Fruit fly (Drosophila melanogaster) whole organism, pupa: Measurements from ENCODE around the gene CG14260.

Source experiments
- CG10348 ChIP-seq: fragments of 200-800 bp; sonication (Bioruptor generic); IDR thresholded peaks from 2 replicates; pipeline ENCODE4 v1.3.6; 2022; ENCODE audit warnings: missing biosample characterization, missing genetic modification characterization
- CG12605 ChIP-seq: fragments of 200-800 bp; sonication (Bioruptor generic); IDR thresholded peaks from 2 replicates; pipeline ENCODE4 v1.3.6; 2022; ENCODE audit warnings: missing biosample characterization, missing genetic modification characterization
- CG13204 ChIP-seq: fragments of 200-800 bp; sonication (Bioruptor generic); optimal IDR thresholded peaks from 2 replicates; lab custom pipeline; 2018; ENCODE audit warnings: missing biosample characterization, mild to moderate bottlenecking, missing genetic modification characterization, moderate library complexity
- CG14655 ChIP-seq: fragments of 200-800 bp; sonication (Bioruptor generic); optimal IDR thresholded peaks from 3 replicates; lab custom pipeline; 2017; ENCODE audit warnings: mild to moderate bottlenecking, missing biosample characterization, missing genetic modification reagents, missing genetic modification characterization
- CG15710 ChIP-seq: fragments of 200-800 bp; sonication (Bioruptor generic); optimal IDR thresholded peaks from 2 replicates; lab custom pipeline; 2018; ENCODE audit warnings: missing biosample characterization, mild to moderate bottlenecking, missing genetic modification characterization, moderate library complexity
- CG17806 ChIP-seq: fragments of 200-800 bp; sonication (Bioruptor generic); optimal IDR thresholded peaks from 2 replicates; lab custom pipeline; 2018; ENCODE audit warnings: missing biosample characterization, mild to moderate bottlenecking, missing genetic modification characterization, moderate library complexity
- CG32121 ChIP-seq: fragments of 200-800 bp; sonication (Bioruptor generic); IDR thresholded peaks from 2 replicates; pipeline ENCODE4 v1.3.6; 2022; ENCODE audit warnings: missing biosample characterization, missing genetic modification characterization
- CG34367 ChIP-seq: fragments of 200-800 bp; sonication (Bioruptor generic); optimal IDR thresholded peaks from 2 replicates; lab custom pipeline; 2018; ENCODE audit warnings: missing biosample characterization, mild to moderate bottlenecking, missing genetic modification characterization
- CG4496 ChIP-seq: fragments of 200-800 bp; sonication (Bioruptor generic); IDR thresholded peaks from 3 replicates; pipeline ENCODE4 v1.3.6; 2022; ENCODE audit warnings: missing biosample characterization, missing genetic modification characterization
- CG8159 ChIP-seq: fragments of 200-800 bp; sonication (Bioruptor generic); optimal IDR thresholded peaks from 3 replicates; lab custom pipeline; 2018; ENCODE audit warnings: missing biosample characterization, mild to moderate bottlenecking, missing genetic modification characterization, moderate library complexity
- CG8301 ChIP-seq: fragments of 200-800 bp; sonication (Bioruptor generic); optimal IDR thresholded peaks from 2 replicates; lab custom pipeline; 2018; ENCODE audit warnings: missing biosample characterization, mild to moderate bottlenecking, missing genetic modification characterization
- CG9948 ChIP-seq: fragments of 200-800 bp; sonication (Bioruptor generic); optimal IDR thresholded peaks from 2 replicates; lab custom pipeline; 2018; ENCODE audit warnings: missing biosample characterization, mild to moderate bottlenecking, missing genetic modification characterization, moderate library complexity
- D1 ChIP-seq: fragments of 200-800 bp; sonication (Bioruptor generic); optimal IDR thresholded peaks from 2 replicates; lab custom pipeline; 2018; ENCODE audit warnings: missing biosample characterization, mild to moderate bottlenecking, missing genetic modification characterization, moderate library complexity
- EcR ChIP-seq: fragments of 200-800 bp; sonication (Bioruptor generic); optimal IDR thresholded peaks from 3 replicates; lab custom pipeline; 2019; ENCODE audit warnings: missing biosample characterization, missing genetic modification characterization, mild to moderate bottlenecking, moderate library complexity, missing genetic modification reagents
- Ets98B ChIP-seq: fragments of 200-800 bp; sonication (Bioruptor generic); IDR thresholded peaks from 2 replicates; pipeline ENCODE4 v1.3.6; 2022; ENCODE audit warnings: missing biosample characterization, missing genetic modification characterization
- Pif1A ChIP-seq: fragments of 200-800 bp; sonication (Bioruptor generic); optimal IDR thresholded peaks from 3 replicates; lab custom pipeline; 2016; ENCODE audit warnings: missing biosample characterization, missing genetic modification characterization
- Pif1B ChIP-seq: fragments of 200-800 bp; sonication (Bioruptor generic); optimal IDR thresholded peaks from 3 replicates; lab custom pipeline; 2016; ENCODE audit warnings: missing biosample characterization, missing genetic modification characterization
- Snoo ChIP-seq: fragments of 200-800 bp; sonication (Bioruptor generic); optimal IDR thresholded peaks from 3 replicates; lab custom pipeline; 2017; ENCODE audit warnings: missing biosample characterization, mild to moderate bottlenecking, missing genetic modification characterization, inconsistent platforms
- fd96Ca ChIP-seq: fragments of 200-800 bp; sonication (Bioruptor generic); IDR thresholded peaks from 3 replicates; pipeline ENCODE4 v1.3.6; 2022; ENCODE audit warnings: missing biosample characterization, missing genetic modification characterization
- gl ChIP-seq: fragments of 200-800 bp; sonication (Bioruptor generic); optimal IDR thresholded peaks from 2 replicates; lab custom pipeline; 2018; ENCODE audit warnings: missing biosample characterization, mild to moderate bottlenecking, missing genetic modification characterization
- rn ChIP-seq: fragments of 200-800 bp; sonication (Bioruptor generic); IDR thresholded peaks from 2 replicates; pipeline ENCODE4 v1.3.6; 2022; ENCODE audit warnings: missing biosample characterization, missing genetic modification characterization

CG14260 gene

dm6 chr3R:27222013-27222673, 43.1 kb upstream of the CG14260 start:
- TF ChIP-seq rn (GFP tag; lab: Robert Waterston, UW) (no peak), CG13204 (no peak), CG9948 (peak; percentile 37), Ets98B (GFP tag; lab: Robert Waterston, UW) (no peak), CG4496 (GFP tag; lab: Robert Waterston, UW) (no peak), CG14655 (GFP tag; lab: Kevin White, UChicago) (no peak), EcR (peak; percentile 52), CG15710 (peak; percentile 72), D1 (tag; lab: Kevin White, UChicago) (no peak), gl (tag; lab: Kevin White, UChicago) (peak; percentile 28), CG34367 (peak; percentile 48), CG32121 (GFP tag; lab: Robert Waterston, UW) (no peak), CG8301 (tag; lab: Kevin White, UChicago) (no peak), fd96Ca (GFP tag; lab: Robert Waterston, UW) (no peak), CG10348 (GFP tag; lab: Robert Waterston, UW) (no peak), CG8159 (tag; lab: Kevin White, UChicago) (peak; percentile 71), Pif1A (GFP tag; lab: Kevin White, UChicago) (peak; percentile 39), Snoo (tag; lab: Kevin White, UChicago) (peak; percentile 20), CG12605 (GFP tag; lab: Robert Waterston, UW) (no peak), CG17806 (peak; percentile 59), Pif1B (GFP tag; lab: Kevin White, UChicago) (no peak)
- TF ChIP-seq, all 21 proteins: peak for 9

dm6 chr3R:27223012-27223411, 42.2 kb upstream of the CG14260 start:
- no peak; the same call in 1 of the 2 replicates for TF ChIP-seq Ets98B (GFP tag; lab: Robert Waterston, UW)
- TF ChIP-seq CG32121 (GFP tag; lab: Robert Waterston, UW), result no peak
- TF ChIP-seq CG15710, result no peak
- no peak for TF ChIP-seq CG4496 (GFP tag; lab: Robert Waterston, UW)
- TF ChIP-seq Snoo (tag; lab: Kevin White, UChicago), result no peak
- TF ChIP-seq CG10348 (GFP tag; lab: Robert Waterston, UW), result no peak

- TF ChIP-seq CG8159 (tag; lab: Kevin White, UChicago) (peak; percentile 75), Ets98B (GFP tag; lab: Robert Waterston, UW) (peak; percentile 72), D1 (tag; lab: Kevin White, UChicago) (no peak), CG14655 (GFP tag; lab: Kevin White, UChicago) (peak; percentile 78), CG12605 (GFP tag; lab: Robert Waterston, UW) (peak; percentile 49), rn (GFP tag; lab: Robert Waterston, UW) (peak; percentile 34; the same call in 1 of the 2 replicates), Snoo (tag; lab: Kevin White, UChicago) (peak; percentile 52), CG10348 (GFP tag; lab: Robert Waterston, UW) (no peak), CG9948 (peak; percentile 60), fd96Ca (GFP tag; lab: Robert Waterston, UW) (peak; percentile 73), CG17806 (peak; percentile 71), gl (tag; lab: Kevin White, UChicago) (peak; percentile 30), CG4496 (GFP tag; lab: Robert Waterston, UW) (peak; percentile 63; the same call in 2 of the 3 replicates), Pif1B (GFP tag; lab: Kevin White, UChicago) (peak; percentile 65), CG8301 (tag; lab: Kevin White, UChicago) (peak; percentile 70), CG13204 (no peak), CG34367 (peak; percentile 60), Pif1A (GFP tag; lab: Kevin White, UChicago) (peak; percentile 66), CG32121 (GFP tag; lab: Robert Waterston, UW) (peak; percentile 51; the same call in 1 of the 2 replicates), EcR (no peak), CG15710 (peak; percentile 69)
Observed at dm6 chr3R:27224727-27225126, 40.5 kb upstream of the CG14260 start.

dm6 chr3R:27225490-27225889, 39.8 kb upstream of the CG14260 start:
- TF ChIP-seq D1 (tag; lab: Kevin White, UChicago) (no peak), CG17806 (no peak), gl (tag; lab: Kevin White, UChicago) (no peak), CG34367 (no peak), CG4496 (GFP tag; lab: Robert Waterston, UW) (no peak), Snoo (tag; lab: Kevin White, UChicago) (no peak), CG8301 (tag; lab: Kevin White, UChicago) (peak; percentile 4), CG13204 (no peak), EcR (no peak), CG10348 (GFP tag; lab: Robert Waterston, UW) (no peak), CG8159 (tag; lab: Kevin White, UChicago) (peak; percentile 33), CG32121 (GFP tag; lab: Robert Waterston, UW) (no peak), CG15710 (no peak), Pif1A (GFP tag; lab: Kevin White, UChicago) (no peak), fd96Ca (GFP tag; lab: Robert Waterston, UW) (no peak), CG9948 (peak; percentile 22), Pif1B (GFP tag; lab: Kevin White, UChicago) (no peak), CG14655 (GFP tag; lab: Kevin White, UChicago) (peak; percentile 20)

dm6 chr3R:27226080-27226648, 39.1 kb upstream of the CG14260 start:
- TF ChIP-seq EcR (peak; percentile 41), CG13204 (peak; percentile 16), fd96Ca (GFP tag; lab: Robert Waterston, UW) (no peak)
